Worm (Caenorhabditis elegans) whole organism, midembryonic: ENCODE data around the gene C25H3.15.

ENCODE experiments used
- ztf-23 ChIP-seq: fragments of 200-800 bp; sonication (Bioruptor generic); IDR thresholded peaks from 2 replicates; pipeline ENCODE4 v1.3.6; 2022; ENCODE audit warnings: missing genetic modification reagents, missing genetic modification characterization, missing compliant biosample characterization
- ztf-29 ChIP-seq: fragments of 200-800 bp; sonication (Bioruptor generic); IDR thresholded peaks from 2 replicates; pipeline ENCODE4 v1.3.6; 2022; ENCODE audit warnings: missing genetic modification reagents, missing genetic modification characterization, missing compliant biosample characterization

ce11 chrII:5628326-5628818 is 36.8 kb upstream of the C25H3.15 start, which contains the start of gene F59E12.15:
- TF ChIP-seq ztf-29 (GFP tag; lab: Robert Waterston, UW) (no peak), ztf-23 (no peak)
